Worm (Caenorhabditis elegans) whole organism, young adult: ENCODE data around the gene rga-1.
"Not testable (repeated sequence)": the region's sequence is repeated elsewhere in the genome, so short reads cannot be mapped to it uniquely, and the experiment has no call there.

ENCODE experiments used
- D2030.7 ChIP-seq: fragments of 200-800 bp; sonication (Bioruptor generic); IDR thresholded peaks from 2 replicates; pipeline ENCODE4 v1.3.6; 2022; ENCODE audit warnings: missing genetic modification reagents, missing genetic modification characterization, missing compliant biosample characterization
- F22D6.2 ChIP-seq: sonication (generic microtip); optimal IDR thresholded peaks from 2 replicates; lab custom pipeline; 2016; ENCODE audit warnings: mild to moderate bottlenecking, missing genetic modification characterization, missing compliant biosample characterization
- F39B2.1 ChIP-seq: fragments of 200-800 bp; sonication (Bioruptor generic); IDR thresholded peaks from 2 replicates; pipeline ENCODE4 v1.3.6; 2022; ENCODE audit warnings: missing genetic modification reagents, missing genetic modification characterization, missing compliant biosample characterization
- ZK185.1 ChIP-seq: sonication (generic microtip); optimal IDR thresholded peaks from 2 replicates; lab custom pipeline; 2016; ENCODE audit warnings: mild to moderate bottlenecking, missing genetic modification characterization, missing compliant biosample characterization; ENCODE audit not compliant: poor library complexity, severe bottlenecking
- atf-7 ChIP-seq: sonication (generic microtip); optimal IDR thresholded peaks from 2 replicates; lab custom pipeline; 2017; ENCODE audit warnings: mild to moderate bottlenecking, missing genetic modification characterization, missing compliant biosample characterization
- him-1 ChIP-seq: sonication (generic microtip); optimal IDR thresholded peaks from 2 replicates; lab custom pipeline; 2016; ENCODE audit warnings: missing genotype, missing genetic modification reagents, missing genetic modification characterization, missing compliant biosample characterization
- lsl-1 ChIP-seq: fragments of 200-800 bp; sonication (Bioruptor generic); optimal IDR thresholded peaks from 2 replicates; lab custom pipeline; 2018; ENCODE audit warnings: mild to moderate bottlenecking, missing genetic modification characterization, moderate library complexity, missing compliant biosample characterization
- madf-6 ChIP-seq: fragments of 200-800 bp; sonication (Bioruptor generic); IDR thresholded peaks from 2 replicates; pipeline ENCODE4 v1.3.6; 2022; ENCODE audit warnings: missing genetic modification reagents, missing genetic modification characterization, missing compliant biosample characterization
- madf-8 ChIP-seq: fragments of 200-800 bp; sonication (Bioruptor generic); conservative IDR thresholded peaks from 2 replicates; pipeline ENCODE4 v1.3.6; 2022; ENCODE audit warnings: missing genetic modification reagents, missing genetic modification characterization, missing compliant biosample characterization
- mes-4 ChIP-seq: sonication (generic microtip); optimal IDR thresholded peaks from 2 replicates; lab custom pipeline; 2016; ENCODE audit warnings: missing genotype, missing genetic modification characterization, missing compliant biosample characterization
- nfya-1 ChIP-seq: sonication (generic microtip); optimal IDR thresholded peaks from 2 replicates; lab custom pipeline; 2017; ENCODE audit warnings: antibody characterized with exemption, missing compliant biosample characterization, missing genetic modification characterization, borderline replicate concordance; ENCODE audit not compliant: insufficient read depth
- unc-62 ChIP-seq: fragments of 150-350 bp; optimal IDR thresholded peaks from 2 replicates; lab custom pipeline; 2014; ENCODE audit warnings: missing biosample characterization, missing genetic modification reagents, missing genetic modification characterization
- zim-3 ChIP-seq: sonication (generic microtip); optimal IDR thresholded peaks from 2 replicates; lab custom pipeline; 2017; ENCODE audit warnings: mild to moderate bottlenecking, missing genetic modification characterization, moderate library complexity, missing compliant biosample characterization
- ztf-18 ChIP-seq: sonication (generic microtip); optimal IDR thresholded peaks from 2 replicates; lab custom pipeline; 2016; ENCODE audit warnings: missing genotype, mild to moderate bottlenecking, missing genetic modification characterization, missing compliant biosample characterization

DNA sequence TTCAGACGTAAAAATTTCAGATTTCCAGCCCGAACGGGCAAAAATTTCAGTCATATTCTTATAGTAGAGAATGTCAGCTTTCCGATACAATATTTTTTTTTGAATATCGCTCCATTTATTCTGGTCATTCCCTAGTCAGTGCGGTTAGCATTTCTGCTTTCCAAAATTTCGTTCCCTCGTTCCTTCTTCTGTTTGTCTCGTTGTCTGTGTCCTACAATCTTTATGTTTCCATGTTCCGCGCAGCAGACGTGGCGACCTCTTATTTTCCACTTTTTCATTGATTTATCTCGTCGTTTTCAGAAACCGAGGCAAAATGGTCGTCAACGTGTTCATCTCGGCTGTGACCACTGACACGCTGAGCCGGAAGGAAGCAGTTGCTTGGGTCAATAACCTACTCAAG lies 22.3 kb upstream of the rga-1 start, which contains the start of gene ebp-2:
- TF ChIP-seq him-1 (tag; lab: Kevin White, UChicago); nfya-1 (tag; lab: Kevin White, UChicago); madf-6; ztf-18 (tag; lab: Kevin White, UChicago); madf-8 (GFP tag; lab: Robert Waterston, UW); unc-62 (GFP tag; lab: Kevin White, UChicago); ZK185.1; zim-3 (tag; lab: Kevin White, UChicago); F22D6.2 (tag; lab: Kevin White, UChicago); D2030.7 (GFP tag; lab: Robert Waterston, UW); lsl-1 (GFP tag; lab: Kevin White, UChicago); atf-7 (tag; lab: Kevin White, UChicago); mes-4 (tag; lab: Kevin White, UChicago); F39B2.1 (GFP tag; lab: Robert Waterston, UW): not testable (repeated sequence)
